Worm (Caenorhabditis elegans) whole organism, L2 larva: ENCODE results near the gene pptr-1.

Source experiments
- C34F6.9 ChIP-seq: fragments of 150-350 bp; optimal IDR thresholded peaks from 2 replicates; lab custom pipeline; 2014; ENCODE audit warnings: missing biosample characterization, missing genetic modification characterization
- F13H6.1 ChIP-seq: sonication (generic microtip); optimal IDR thresholded peaks from 2 replicates; lab custom pipeline; 2016; ENCODE audit warnings: missing genetic modification characterization, missing compliant biosample characterization
- R02D3.7 ChIP-seq: fragments of 150-350 bp; optimal IDR thresholded peaks from 2 replicates; lab custom pipeline; 2014; ENCODE audit warnings: missing biosample characterization, missing genetic modification characterization
- Y55F3AM.14 ChIP-seq: fragments of 200-800 bp; sonication (Bioruptor generic); optimal IDR thresholded peaks from 2 replicates; lab custom pipeline; 2018; ENCODE audit warnings: mild to moderate bottlenecking, missing genetic modification characterization, missing compliant biosample characterization
- blmp-1 ChIP-seq: sonication (generic microtip); optimal IDR thresholded peaks from 2 replicates; lab custom pipeline; 2017; ENCODE audit warnings: missing genetic modification characterization, mild to moderate bottlenecking, missing compliant biosample characterization, antibody characterized with exemption, moderate library complexity; ENCODE audit not compliant: insufficient read depth
- ceh-82 ChIP-seq: fragments of 150-350 bp; optimal IDR thresholded peaks from 2 replicates; lab custom pipeline; 2014; ENCODE audit warnings: missing biosample characterization, missing genetic modification characterization
- crh-2 ChIP-seq: sonication (generic microtip); optimal IDR thresholded peaks from 2 replicates; lab custom pipeline; 2017; ENCODE audit warnings: missing biosample characterization, missing genetic modification characterization
- egl-27 ChIP-seq: sonication (generic microtip); optimal IDR thresholded peaks from 3 replicates; lab custom pipeline; 2017; ENCODE audit warnings: missing biosample characterization, missing genetic modification reagents, missing genetic modification characterization
- elt-1 ChIP-seq: fragments of 150-350 bp; optimal IDR thresholded peaks from 2 replicates; lab custom pipeline; 2014; ENCODE audit warnings: missing biosample characterization, missing genetic modification characterization
- elt-3 ChIP-seq: sonication (generic microtip); optimal IDR thresholded peaks from 2 replicates; lab custom pipeline; 2017; ENCODE audit warnings: missing biosample characterization, missing genetic modification characterization
- fos-1 ChIP-seq: fragments of 150-350 bp; optimal IDR thresholded peaks from 2 replicates; lab custom pipeline; 2014; ENCODE audit warnings: missing biosample characterization, missing genetic modification characterization
- gmeb-1 ChIP-seq: fragments of 150-350 bp; optimal IDR thresholded peaks from 2 replicates; lab custom pipeline; 2014; ENCODE audit warnings: missing biosample characterization, missing genetic modification characterization
- lin-11 ChIP-seq: fragments of 150-350 bp; sonication (generic microtip); optimal IDR thresholded peaks from 2 replicates; lab custom pipeline; 2014; ENCODE audit warnings: missing biosample characterization, missing genetic modification characterization, inconsistent platforms, mixed read lengths
- lin-13 ChIP-seq: fragments of 150-350 bp; optimal IDR thresholded peaks from 2 replicates; lab custom pipeline; 2014; ENCODE audit warnings: missing biosample characterization, missing genetic modification reagents, missing genetic modification characterization
- lin-39 ChIP-seq: fragments of 150-350 bp; optimal IDR thresholded peaks from 2 replicates; lab custom pipeline; 2014; ENCODE audit warnings: missing biosample characterization, missing genetic modification reagents, missing genetic modification characterization
- lsy-2 ChIP-seq, 2 experiments: fragments of 150-350 bp in 1 of 2; sonication (generic microtip) in 1 of 2; optimal IDR thresholded peaks; 2 replicates each; lab custom pipeline; 2014 to 2017; ENCODE audit warnings: missing biosample characterization in 2 of 2, missing genetic modification characterization in 2 of 2
- mdl-1 ChIP-seq, 2 experiments: fragments of 150-350 bp in 1 of 2; sonication (generic microtip) in 1 of 2; optimal IDR thresholded peaks; 2 replicates each; lab custom pipeline; 2017; ENCODE audit warnings: missing biosample characterization in 2 of 2, missing genetic modification characterization in 2 of 2
- nhr-10 ChIP-seq: sonication (generic microtip); optimal IDR thresholded peaks from 2 replicates; lab custom pipeline; 2017; ENCODE audit warnings: missing biosample characterization, missing genetic modification characterization
- nhr-129 ChIP-seq: fragments of 150-350 bp; optimal IDR thresholded peaks from 2 replicates; lab custom pipeline; 2014; ENCODE audit warnings: missing biosample characterization, missing genetic modification characterization
- nhr-21 ChIP-seq: fragments of 150-350 bp; optimal IDR thresholded peaks from 2 replicates; lab custom pipeline; 2014; ENCODE audit warnings: missing biosample characterization, missing genetic modification characterization
- nhr-23 ChIP-seq: fragments of 150-350 bp; optimal IDR thresholded peaks from 2 replicates; lab custom pipeline; 2014; ENCODE audit warnings: missing biosample characterization, missing genetic modification reagents, missing genetic modification characterization
- nhr-237 ChIP-seq: fragments of 150-350 bp; optimal IDR thresholded peaks from 2 replicates; lab custom pipeline; 2014; ENCODE audit warnings: missing biosample characterization, missing genetic modification characterization
- nhr-25 ChIP-seq: fragments of 150-350 bp; sonication (generic microtip); optimal IDR thresholded peaks from 3 replicates; lab custom pipeline; 2014; ENCODE audit warnings: missing biosample characterization, missing genetic modification characterization
- nhr-6 ChIP-seq: fragments of 150-350 bp; optimal IDR thresholded peaks from 2 replicates; lab custom pipeline; 2014; ENCODE audit warnings: missing biosample characterization, missing genetic modification characterization
- nhr-77 ChIP-seq: fragments of 150-350 bp; optimal IDR thresholded peaks from 2 replicates; lab custom pipeline; 2014; ENCODE audit warnings: missing biosample characterization, missing genetic modification characterization
- peb-1 ChIP-seq: fragments of 150-350 bp; optimal IDR thresholded peaks from 2 replicates; lab custom pipeline; 2014; ENCODE audit warnings: missing biosample characterization, missing genetic modification characterization
- skn-1 ChIP-seq: sonication (generic microtip); optimal IDR thresholded peaks from 2 replicates; lab custom pipeline; 2017; ENCODE audit warnings: missing biosample characterization, missing genetic modification characterization
- sma-3 ChIP-seq: sonication (generic microtip); optimal IDR thresholded peaks from 2 replicates; lab custom pipeline; 2016; ENCODE audit warnings: missing genetic modification reagents, missing genetic modification characterization, missing compliant biosample characterization
- sma-9 ChIP-seq, 2 experiments: fragments of 150-350 bp in 1 of 2; sonication (generic microtip) in 1 of 2; optimal IDR thresholded peaks; 2 replicates each; lab custom pipeline; 2014 to 2016; ENCODE audit warnings: missing genetic modification characterization in 2 of 2, mild to moderate bottlenecking in 1 of 2, missing biosample characterization in 1 of 2, missing compliant biosample characterization in 1 of 2, missing genetic modification reagents in 1 of 2, moderate library complexity in 1 of 2
- snpc-4 ChIP-seq: fragments of 150-350 bp; optimal IDR thresholded peaks from 2 replicates; lab custom pipeline; 2014; ENCODE audit warnings: missing biosample characterization, missing genetic modification characterization
- unc-39 ChIP-seq: fragments of 150-350 bp; optimal IDR thresholded peaks from 2 replicates; lab custom pipeline; 2014; ENCODE audit warnings: missing biosample characterization, missing genetic modification characterization
- unc-55 ChIP-seq: fragments of 150-350 bp; sonication (generic microtip); optimal IDR thresholded peaks from 3 replicates; lab custom pipeline; 2014; ENCODE audit warnings: missing biosample characterization, missing genetic modification reagents, missing genetic modification characterization
- unc-62 ChIP-seq: fragments of 150-350 bp; optimal IDR thresholded peaks from 2 replicates; lab custom pipeline; 2014; ENCODE audit warnings: missing biosample characterization, missing genetic modification reagents, missing genetic modification characterization
- zag-1 ChIP-seq: fragments of 150-350 bp; optimal IDR thresholded peaks from 2 replicates; lab custom pipeline; 2014; ENCODE audit warnings: missing biosample characterization, missing genetic modification characterization
- ztf-4 ChIP-seq: fragments of 150-350 bp; optimal IDR thresholded peaks from 2 replicates; lab custom pipeline; 2014; ENCODE audit warnings: missing biosample characterization, missing genetic modification characterization

The pptr-1 gene

DNA sequence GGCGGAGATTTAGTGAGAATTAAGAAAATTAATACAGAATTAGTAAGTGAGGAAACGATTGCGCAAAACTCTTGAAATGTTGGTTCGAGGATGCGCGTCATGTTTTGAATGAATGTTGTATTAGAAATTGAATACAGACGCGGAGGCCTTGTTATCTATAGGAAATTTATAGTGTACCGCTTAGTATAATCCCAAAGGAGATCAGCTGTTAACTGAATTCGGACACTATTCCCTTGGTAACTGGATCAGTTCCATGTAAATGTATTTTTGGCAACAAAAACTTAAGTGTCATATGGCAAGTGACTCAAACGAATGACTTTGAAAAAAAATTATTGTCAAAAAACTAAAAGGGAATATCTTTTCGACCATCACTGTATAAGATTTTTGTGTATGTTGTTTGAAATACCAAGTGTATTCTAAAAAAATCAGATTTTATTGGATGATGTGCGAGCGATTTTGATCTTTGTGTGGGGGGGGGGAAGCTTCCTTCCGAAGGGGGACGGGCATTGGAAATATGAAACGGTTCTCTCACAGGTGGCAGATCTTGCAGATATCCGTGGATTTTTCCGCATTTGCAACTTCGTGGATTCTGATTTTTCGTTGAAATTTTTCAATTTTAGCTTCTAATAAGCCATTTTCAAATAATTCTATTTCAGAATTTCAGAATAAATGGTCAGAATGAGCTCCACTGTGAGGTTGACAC lies 10.8 kb upstream of the pptr-1 start, which contains the start of the genes W08G11.5 and W08G11.1:
W08G11.5 (minus strand) TSS at position 101 of the 703 bp plus-strand sequence.
W08G11.1 (plus strand) TSS at position 653 of the 703 bp plus-strand sequence.
- no peak for TF ChIP-seq zag-1 (tag; lab: Kevin White, UChicago)
- no peak for TF ChIP-seq elt-1 (tag; lab: Kevin White, UChicago)
- no peak for TF ChIP-seq nhr-77 (tag; lab: Kevin White, UChicago)
- TF ChIP-seq nhr-25 (tag; lab: Kevin White, UChicago) = no peak
- TF ChIP-seq lin-11 (tag; lab: Kevin White, UChicago) = no peak
- TF ChIP-seq peb-1 (tag; lab: Kevin White, UChicago) = no peak
- TF ChIP-seq mdl-1 (tag; optimal IDR thresholded peaks at IDR 0.05; lab: Kevin White, UChicago) = no peak
- no peak for TF ChIP-seq R02D3.7 (tag; lab: Kevin White, UChicago)
- TF ChIP-seq skn-1 (tag; lab: Kevin White, UChicago) = no peak
- no peak for TF ChIP-seq nhr-10 (tag; lab: Kevin White, UChicago)
- TF ChIP-seq blmp-1 = no peak
- no peak for TF ChIP-seq lin-39 (tag; lab: Kevin White, UChicago)
- TF ChIP-seq ztf-4 (tag; lab: Kevin White, UChicago) = no peak
- no peak for TF ChIP-seq fos-1 (tag; lab: Kevin White, UChicago)
- TF ChIP-seq crh-2 = no peak
- no peak for TF ChIP-seq ceh-82 (tag; lab: Kevin White, UChicago)
- TF ChIP-seq unc-39 (tag; lab: Kevin White, UChicago) = no peak
- no peak for TF ChIP-seq C34F6.9 (tag; lab: Kevin White, UChicago)

- TF ChIP-seq egl-27 (no peak), elt-3 (tag; lab: Kevin White, UChicago) (no peak), crh-2 (no peak), nhr-6 (tag; lab: Kevin White, UChicago) (no peak)
Measured at ce11 chrV:16350061-16350460, 7.3 kb upstream of the pptr-1 start.

ce11 chrV:16350775-16351378 lies 6.4 kb upstream of the pptr-1 start:
- TF ChIP-seq crh-2 = peak; percentile 29
- peak in 1 of 2 experiments; percentile 43 for TF ChIP-seq mdl-1 (tag; optimal IDR thresholded peaks at IDR 0.05; lab: Kevin White, UChicago)
- peak; percentile 19 for TF ChIP-seq Y55F3AM.14 (GFP tag; lab: Kevin White, UChicago)
- TF ChIP-seq lsy-2 (tag; optimal IDR thresholded peaks at IDR 0.05; lab: Kevin White, UChicago) = peak in 1 of 2 experiments; percentile 50
- no peak for TF ChIP-seq blmp-1
- no peak for TF ChIP-seq unc-62 (GFP tag; lab: Kevin White, UChicago)
- TF ChIP-seq snpc-4 (tag; lab: Kevin White, UChicago) = peak; percentile 11
- peak; percentile 78 for TF ChIP-seq unc-55
- TF ChIP-seq lin-13 = peak; percentile 20
- no peak for TF ChIP-seq nhr-21 (tag; lab: Kevin White, UChicago)
- peak; percentile 41 for TF ChIP-seq gmeb-1 (tag; lab: Kevin White, UChicago)
- TF ChIP-seq C34F6.9 (tag; lab: Kevin White, UChicago) = peak; percentile 63
- TF ChIP-seq sma-3 (GFP tag; lab: Kevin White, UChicago) = no peak
- peak; percentile 71 for TF ChIP-seq F13H6.1 (tag; lab: Kevin White, UChicago)
- TF ChIP-seq fos-1 (tag; lab: Kevin White, UChicago) = peak; percentile 52
- no peak for TF ChIP-seq nhr-25 (tag; lab: Kevin White, UChicago)
- peak; percentile 60 for TF ChIP-seq sma-9 (GFP tag; optimal IDR thresholded peaks at IDR 0.05; lab: Kevin White, UChicago)
- TF ChIP-seq sma-9 (tag; optimal IDR thresholded peaks at IDR 0.05; lab: Kevin White, UChicago) = no peak
- TF ChIP-seq lin-11 (tag; lab: Kevin White, UChicago) = peak; percentile 29
- no peak for TF ChIP-seq peb-1 (tag; lab: Kevin White, UChicago)
- TF ChIP-seq nhr-129 (tag; lab: Kevin White, UChicago) = peak; percentile 72

DNA sequence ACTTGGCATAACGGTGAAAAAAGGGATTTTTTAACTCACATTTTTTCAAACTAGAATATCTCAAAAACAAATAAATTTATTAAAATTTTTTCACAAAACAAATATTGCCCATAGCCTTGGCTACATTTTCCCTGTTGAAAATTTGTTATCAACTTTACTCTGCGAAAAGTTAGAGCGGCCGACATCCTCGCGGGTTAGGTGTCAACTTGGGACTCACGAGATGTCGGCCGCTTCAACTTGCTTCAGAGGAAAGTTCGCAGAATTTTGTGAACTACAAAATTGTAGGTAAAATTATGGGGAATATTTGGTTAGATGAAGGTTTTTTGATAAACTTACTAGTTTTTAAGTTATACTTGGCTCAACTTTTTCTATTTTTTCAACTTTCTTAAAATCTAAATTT lies 5.6 kb upstream of the pptr-1 start:
- TF ChIP-seq snpc-4 (tag; lab: Kevin White, UChicago) = peak; percentile 88
- no peak for TF ChIP-seq nhr-237 (tag; lab: Kevin White, UChicago)
- TF ChIP-seq nhr-23 = no peak
